Fruit fly (Drosophila melanogaster) whole organism, adult: ENCODE measurements around the gene CG32069.

Experiments
- CG11617 ChIP-seq: fragments of 200-800 bp; sonication (Bioruptor generic); optimal IDR thresholded peaks from 2 replicates; lab custom pipeline; 2017; ENCODE audit warnings: mild to moderate bottlenecking, missing biosample characterization, missing genetic modification reagents, missing genetic modification characterization
- CG12768 ChIP-seq: fragments of 200-800 bp; sonication (Bioruptor generic); optimal IDR thresholded peaks from 2 replicates; lab custom pipeline; 2017; ENCODE audit warnings: missing biosample characterization, missing genetic modification characterization, mild to moderate bottlenecking, moderate library complexity, missing genetic modification reagents
- CG14711 ChIP-seq: fragments of 200-800 bp; sonication (Bioruptor generic); optimal IDR thresholded peaks from 2 replicates; lab custom pipeline; 2018; ENCODE audit warnings: missing biosample characterization, mild to moderate bottlenecking, missing genetic modification characterization, moderate library complexity
- CG1620 ChIP-seq: fragments of 200-800 bp; sonication (Bioruptor generic); optimal IDR thresholded peaks from 2 replicates; lab custom pipeline; 2016; ENCODE audit warnings: missing biosample characterization, missing genetic modification characterization
- CG33017 ChIP-seq: fragments of 200-800 bp; sonication (Bioruptor generic); optimal IDR thresholded peaks from 2 replicates; lab custom pipeline; 2018; ENCODE audit warnings: missing biosample characterization, mild to moderate bottlenecking, missing genetic modification characterization, moderate library complexity
- CG5204 ChIP-seq: fragments of 200-800 bp; sonication (Bioruptor generic); optimal IDR thresholded peaks from 2 replicates; lab custom pipeline; 2016; ENCODE audit warnings: missing biosample characterization, missing genetic modification characterization
- CG7045 ChIP-seq: fragments of 200-800 bp; sonication (Bioruptor generic); optimal IDR thresholded peaks from 2 replicates; lab custom pipeline; 2017; ENCODE audit warnings: missing biosample characterization, mild to moderate bottlenecking, missing genetic modification characterization
- CG7101 ChIP-seq: fragments of 200-800 bp; sonication (Bioruptor generic); optimal IDR thresholded peaks from 2 replicates; lab custom pipeline; 2018; ENCODE audit warnings: missing biosample characterization, mild to moderate bottlenecking, missing genetic modification characterization, moderate library complexity
- Clk ChIP-seq: fragments of 200-800 bp; sonication (Bioruptor generic); optimal IDR thresholded peaks from 2 replicates; lab custom pipeline; 2017; ENCODE audit warnings: missing biosample characterization, missing genetic modification characterization
- Crg-1 ChIP-seq: fragments of 200-800 bp; sonication (Bioruptor generic); optimal IDR thresholded peaks from 2 replicates; lab custom pipeline; 2016; ENCODE audit warnings: missing biosample characterization, missing genetic modification characterization
- Hr96 ChIP-seq: fragments of 200-800 bp; sonication (Bioruptor generic); optimal IDR thresholded peaks from 2 replicates; lab custom pipeline; 2016; ENCODE audit warnings: missing biosample characterization, missing genetic modification characterization
- Mnt ChIP-seq: fragments of 200-800 bp; sonication (Bioruptor generic); optimal IDR thresholded peaks from 2 replicates; lab custom pipeline; 2016; ENCODE audit warnings: missing biosample characterization, mild to moderate bottlenecking, missing genetic modification characterization
- bab1 ChIP-seq: fragments of 200-800 bp; sonication (Bioruptor generic); optimal IDR thresholded peaks from 3 replicates; lab custom pipeline; 2019; ENCODE audit warnings: missing biosample characterization, mild to moderate bottlenecking, missing genetic modification characterization, moderate library complexity
- cic ChIP-seq: fragments of 200-800 bp; sonication (Bioruptor generic); optimal IDR thresholded peaks from 2 replicates; lab custom pipeline; 2017; ENCODE audit warnings: missing biosample characterization, mild to moderate bottlenecking, missing genetic modification characterization, moderate library complexity
- cnc ChIP-seq, 2 experiments: fragments of >200 bp; optimal IDR thresholded peaks; 2 replicates each; lab custom pipeline; 2017
- kay ChIP-seq: fragments of 200-800 bp; sonication (Bioruptor generic); peaks from one replicate; lab custom pipeline; 2016; ENCODE audit warnings: missing biosample characterization, missing genetic modification characterization, borderline replicate concordance
- ovo ChIP-seq: fragments of 200-800 bp; sonication (Bioruptor generic); optimal IDR thresholded peaks from 2 replicates; lab custom pipeline; 2016; ENCODE audit warnings: missing biosample characterization, missing genetic modification characterization
- pad ChIP-seq: fragments of 200-800 bp; sonication (Bioruptor generic); optimal IDR thresholded peaks from 3 replicates; lab custom pipeline; 2017; ENCODE audit warnings: missing biosample characterization, missing genetic modification characterization, mild to moderate bottlenecking, moderate library complexity, missing genetic modification reagents
- tj ChIP-seq: fragments of 200-800 bp; sonication (Bioruptor generic); optimal IDR thresholded peaks from 3 replicates; lab custom pipeline; 2017; ENCODE audit warnings: missing biosample characterization, mild to moderate bottlenecking, missing genetic modification characterization, moderate library complexity
- toe ChIP-seq: fragments of 200-800 bp; sonication (Bioruptor generic); optimal IDR thresholded peaks from 2 replicates; lab custom pipeline; 2016; ENCODE audit warnings: missing biosample characterization, missing genetic modification characterization

The CG32069 gene

dm6 chr3L:11020058-11020457 is 42.4 kb downstream of the CG32069 start:
- TF ChIP-seq CG7101 (tag; lab: Kevin White, UChicago) (no peak), CG7045 (no peak), ovo (GFP tag; lab: Kevin White, UChicago) (no peak), pad (GFP tag; lab: Kevin White, UChicago) (no peak), CG12768 (GFP tag; lab: Kevin White, UChicago) (no peak), kay (GFP tag; lab: Kevin White, UChicago) (no peak), Clk (GFP tag; lab: Kevin White, UChicago) (no peak), CG1620 (GFP tag; lab: Kevin White, UChicago) (no peak), toe (GFP tag; lab: Kevin White, UChicago) (no peak), Hr96 (no peak), CG14711 (tag; lab: Kevin White, UChicago) (no peak), tj (no peak), CG5204 (no peak), bab1 (GFP tag; lab: Kevin White, UChicago) (no peak), Mnt (GFP tag; lab: Kevin White, UChicago) (no peak), cic (GFP tag; lab: Kevin White, UChicago) (no peak), Crg-1 (GFP tag; lab: Kevin White, UChicago) (no peak), CG11617 (no peak), cnc (optimal IDR thresholded peaks at IDR 0.05; lab: Kevin White, UChicago) (no peak), CG33017 (tag; lab: Kevin White, UChicago) (no peak)

dm6 chr3L:11015203-11015602 is 47.2 kb downstream of the CG32069 start:
- TF ChIP-seq CG5204 (no peak), kay (GFP tag; lab: Kevin White, UChicago) (no peak), toe (GFP tag; lab: Kevin White, UChicago) (no peak), CG33017 (tag; lab: Kevin White, UChicago) (no peak), CG7101 (tag; lab: Kevin White, UChicago) (no peak), CG12768 (GFP tag; lab: Kevin White, UChicago) (no peak), CG14711 (tag; lab: Kevin White, UChicago) (no peak), CG11617 (no peak), pad (GFP tag; lab: Kevin White, UChicago) (no peak), bab1 (GFP tag; lab: Kevin White, UChicago) (no peak), Clk (GFP tag; lab: Kevin White, UChicago) (no peak), Crg-1 (GFP tag; lab: Kevin White, UChicago) (no peak), ovo (GFP tag; lab: Kevin White, UChicago) (no peak), CG7045 (no peak), cnc (optimal IDR thresholded peaks at IDR 0.05; lab: Kevin White, UChicago) (no peak), Hr96 (no peak), tj (no peak), CG1620 (GFP tag; lab: Kevin White, UChicago) (no peak)
